Worm (Caenorhabditis elegans): ENCODE results near the gene C27A2.7.

DNA sequence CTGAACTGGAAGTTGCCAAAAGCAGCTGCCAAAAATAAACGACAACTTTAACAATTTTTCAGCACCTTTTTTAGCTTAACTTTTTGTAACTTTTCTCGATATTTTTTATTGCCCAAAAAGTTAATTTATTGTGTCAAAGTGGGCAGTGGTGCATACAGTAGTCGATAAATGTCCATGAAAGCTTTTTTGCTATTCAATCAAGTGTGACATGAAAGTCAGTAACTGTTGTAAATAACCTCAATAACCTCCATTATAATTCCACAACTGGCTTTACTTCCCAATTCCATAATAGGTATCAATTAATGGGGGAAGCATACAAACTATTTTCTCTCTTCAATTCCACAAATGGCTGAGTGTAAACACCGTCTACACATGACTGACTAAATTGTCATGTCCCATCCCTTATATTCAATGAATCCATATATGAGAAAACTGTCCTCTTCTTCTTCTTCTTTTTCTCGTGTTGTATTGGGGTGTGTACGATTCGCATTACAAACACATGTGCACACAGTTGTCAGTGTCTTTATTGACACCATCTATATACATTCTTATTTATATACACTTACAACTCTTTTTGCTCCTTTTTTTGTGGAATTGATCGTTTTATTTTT is 22.9 kb downstream of the C27A2.7 start:
- TF ChIP-seq ekl-4 (GFP tag; IDR thresholded peaks at IDR 0.05) (no peak), ceh-79 (tag; optimal IDR thresholded peaks at IDR 0.05) (no peak), snpc-4 (GFP tag; optimal IDR thresholded peaks at IDR 0.05) (no peak), snpc-4 (tag; optimal IDR thresholded peaks at IDR 0.05) (no peak), B0035.1 (tag; optimal IDR thresholded peaks at IDR 0.05) (no peak), pbrm-1 (GFP tag; IDR thresholded peaks at IDR 0.05) (no peak), egl-18 (GFP tag; IDR thresholded peaks at IDR 0.05) (no peak), dpl-1 (GFP tag; optimal IDR thresholded peaks at IDR 0.05) (no peak)

Data from whole organism, young adult.